Worm (Caenorhabditis elegans) whole organism, L1 larva: ENCODE results near the gene T01C4.8.

Experiments used
- C04F5.9 ChIP-seq: sonication (generic microtip); optimal IDR thresholded peaks from 2 replicates; lab custom pipeline; 2016; ENCODE audit warnings: missing genetic modification characterization, missing compliant biosample characterization
- C16A3.4 ChIP-seq: fragments of 150-350 bp; optimal IDR thresholded peaks from 2 replicates; lab custom pipeline; 2014; ENCODE audit warnings: missing biosample characterization, missing genetic modification characterization
- F16B12.6 ChIP-seq: fragments of 150-350 bp; optimal IDR thresholded peaks from 2 replicates; lab custom pipeline; 2014; ENCODE audit warnings: missing biosample characterization, missing genetic modification characterization
- ceh-63 ChIP-seq: fragments of 200-800 bp; sonication (Bioruptor generic); optimal IDR thresholded peaks from 2 replicates; lab custom pipeline; 2018; ENCODE audit warnings: mild to moderate bottlenecking, missing genetic modification characterization, missing compliant biosample characterization
- ceh-8 ChIP-seq: fragments of 200-800 bp; sonication (Bioruptor generic); optimal IDR thresholded peaks from 2 replicates; lab custom pipeline; 2018; ENCODE audit warnings: mild to moderate bottlenecking, missing genetic modification characterization, moderate library complexity, missing compliant biosample characterization
- ceh-88 ChIP-seq: fragments of 200-800 bp; sonication (Bioruptor generic); IDR thresholded peaks from 2 replicates; pipeline ENCODE4 v1.3.6; 2022; ENCODE audit warnings: missing genetic modification characterization, missing compliant biosample characterization
- ceh-90 ChIP-seq: sonication (generic microtip); optimal IDR thresholded peaks from 2 replicates; lab custom pipeline; 2016; ENCODE audit warnings: missing genetic modification characterization, missing compliant biosample characterization
- ces-1 ChIP-seq: fragments of 150-350 bp; optimal IDR thresholded peaks from 2 replicates; lab custom pipeline; 2014; ENCODE audit warnings: missing biosample characterization, missing genetic modification reagents, missing genetic modification characterization
- dpl-1 ChIP-seq, 3 experiments: fragments of 150-350 bp in 2 of 3; sonication (generic microtip) in 1 of 3; optimal IDR thresholded peaks; 2 replicates each; lab custom pipeline; 2014 to 2017; ENCODE audit warnings: missing biosample characterization in 3 of 3, missing genetic modification characterization in 3 of 3, missing genetic modification reagents in 3 of 3
- dsc-1 ChIP-seq: sonication (generic microtip); optimal IDR thresholded peaks from 2 replicates; lab custom pipeline; 2016; ENCODE audit warnings: mild to moderate bottlenecking, missing genetic modification characterization, missing compliant biosample characterization
- efl-1 ChIP-seq, 4 experiments: fragments of 150-350 bp; optimal IDR thresholded peaks in 3 of 4; peaks in 1 of 4; 1 replicate in 1 of 4; 2 replicates in 3 of 4; lab custom pipeline; 2014; ENCODE audit warnings: missing biosample characterization in 2 of 4, missing genetic modification characterization in 2 of 4, missing genetic modification reagents in 2 of 4
- efl-3 ChIP-seq: fragments of 200-800 bp; sonication (Bioruptor generic); optimal IDR thresholded peaks from 2 replicates; lab custom pipeline; 2018; ENCODE audit warnings: mild to moderate bottlenecking, missing genetic modification characterization, missing compliant biosample characterization
- egl-13 ChIP-seq: sonication (generic microtip); optimal IDR thresholded peaks from 2 replicates; lab custom pipeline; 2016; ENCODE audit warnings: missing genotype, missing genetic modification reagents, missing genetic modification characterization, missing compliant biosample characterization
- elt-2 ChIP-seq: sonication (generic microtip); optimal IDR thresholded peaks from 2 replicates; lab custom pipeline; 2016; ENCODE audit warnings: missing genetic modification characterization, mild to moderate bottlenecking, inconsistent platforms, missing compliant biosample characterization, missing genetic modification reagents
- fos-1 ChIP-seq: fragments of 150-350 bp; optimal IDR thresholded peaks from 2 replicates; lab custom pipeline; 2014; ENCODE audit warnings: missing biosample characterization, missing genetic modification characterization
- hlh-4 ChIP-seq: sonication (generic microtip); optimal IDR thresholded peaks from 2 replicates; lab custom pipeline; 2016; ENCODE audit warnings: mild to moderate bottlenecking, missing genetic modification characterization, missing compliant biosample characterization
- irx-1 ChIP-seq: sonication (generic microtip); optimal IDR thresholded peaks from 2 replicates; lab custom pipeline; 2016; ENCODE audit warnings: missing genetic modification characterization, missing compliant biosample characterization
- isw-1 ChIP-seq: fragments of 200-800 bp; sonication (Bioruptor generic); IDR thresholded peaks from 2 replicates; pipeline ENCODE4 v1.3.6; 2022; ENCODE audit warnings: missing genetic modification characterization, missing compliant biosample characterization
- jun-1 ChIP-seq: fragments of 150-350 bp; optimal IDR thresholded peaks from 2 replicates; lab custom pipeline; 2014; ENCODE audit warnings: missing biosample characterization, missing genetic modification reagents, missing genetic modification characterization
- lin-15B ChIP-seq: fragments of 150-350 bp; sonication (generic microtip); optimal IDR thresholded peaks from 3 replicates; lab custom pipeline; 2014; ENCODE audit warnings: missing biosample characterization, missing genetic modification characterization
- lin-35 ChIP-seq, 2 experiments: fragments of 150-350 bp; optimal IDR thresholded peaks; 2 replicates each; lab custom pipeline; 2014; ENCODE audit warnings: missing biosample characterization in 2 of 2, missing genetic modification characterization in 2 of 2, missing genetic modification reagents in 2 of 2
- lsy-2 ChIP-seq, 2 experiments: fragments of 150-350 bp; optimal IDR thresholded peaks; 2 replicates each; lab custom pipeline; 2014; ENCODE audit warnings: missing biosample characterization in 2 of 2, missing genetic modification characterization in 2 of 2
- mab-9 ChIP-seq: fragments of 200-800 bp; sonication (Bioruptor generic); IDR thresholded peaks from 2 replicates; pipeline ENCODE4 v1.3.6; 2022; ENCODE audit warnings: missing genetic modification reagents, missing genetic modification characterization, missing compliant biosample characterization
- nhr-237 ChIP-seq: fragments of 150-350 bp; optimal IDR thresholded peaks from 2 replicates; lab custom pipeline; 2014; ENCODE audit warnings: missing biosample characterization, missing genetic modification characterization
- nhr-76 ChIP-seq: sonication (generic microtip); optimal IDR thresholded peaks from 2 replicates; lab custom pipeline; 2017; ENCODE audit warnings: missing biosample characterization, missing genetic modification characterization
- nhr-77 ChIP-seq: fragments of 150-350 bp; optimal IDR thresholded peaks from 2 replicates; lab custom pipeline; 2014; ENCODE audit warnings: missing biosample characterization, missing genetic modification characterization
- nhr-85 ChIP-seq: sonication (generic microtip); peaks from one replicate; lab custom pipeline; 2016; ENCODE audit warnings: missing genetic modification characterization, inconsistent platforms, missing compliant biosample characterization
- nhr-90 ChIP-seq: sonication (generic microtip); optimal IDR thresholded peaks from 2 replicates; lab custom pipeline; 2016; ENCODE audit warnings: mild to moderate bottlenecking, missing genetic modification characterization, missing compliant biosample characterization; ENCODE audit not compliant: poor library complexity
- rnt-1 ChIP-seq: sonication (generic microtip); optimal IDR thresholded peaks from 2 replicates; lab custom pipeline; 2016; ENCODE audit warnings: mild to moderate bottlenecking, missing genetic modification characterization, moderate library complexity, missing compliant biosample characterization
- skn-1 ChIP-seq: fragments of 150-350 bp; optimal IDR thresholded peaks from 2 replicates; lab custom pipeline; 2014; ENCODE audit warnings: missing biosample characterization, missing genetic modification characterization
- snpc-4 ChIP-seq: fragments of 150-350 bp; optimal IDR thresholded peaks from 2 replicates; lab custom pipeline; 2014; ENCODE audit warnings: missing biosample characterization, missing genetic modification characterization
- snu-23 ChIP-seq: sonication (generic microtip); optimal IDR thresholded peaks from 2 replicates; lab custom pipeline; 2016; ENCODE audit warnings: missing genetic modification characterization, missing compliant biosample characterization
- sup-37 ChIP-seq: fragments of 200-800 bp; sonication (Bioruptor generic); optimal IDR thresholded peaks from 2 replicates; lab custom pipeline; 2018; ENCODE audit warnings: mild to moderate bottlenecking, missing genetic modification characterization, missing compliant biosample characterization
- tbx-2 ChIP-seq: sonication (generic microtip); optimal IDR thresholded peaks from 2 replicates; lab custom pipeline; 2016; ENCODE audit warnings: missing genetic modification characterization, missing compliant biosample characterization
- vab-15 ChIP-seq: sonication (generic microtip); optimal IDR thresholded peaks from 2 replicates; lab custom pipeline; 2017; ENCODE audit warnings: missing genotype, mild to moderate bottlenecking, missing genetic modification characterization, missing compliant biosample characterization
- zip-4 ChIP-seq: fragments of 200-800 bp; sonication (Bioruptor generic); optimal IDR thresholded peaks from 2 replicates; lab custom pipeline; 2018; ENCODE audit warnings: mild to moderate bottlenecking, missing genetic modification characterization, moderate library complexity, missing compliant biosample characterization
- ztf-4 ChIP-seq: fragments of 150-350 bp; optimal IDR thresholded peaks from 2 replicates; lab custom pipeline; 2014; ENCODE audit warnings: missing biosample characterization, missing genetic modification characterization

The T01C4.8 gene

ce11 chrV:7129460-7129859 is at the start of gene T01C4.8:
T01C4.8 (minus strand) TSS chrV:7129560.
- TF ChIP-seq jun-1 (no peak), efl-1 (optimal IDR thresholded peaks at IDR 0.05; lab: Kevin White, UChicago) (no peak), efl-1 (GFP tag; optimal IDR thresholded peaks at IDR 0.05 in 1 of 2; lab: Kevin White, UChicago) (peak in 1 of 2 experiments; percentile 13)

ce11 chrV:7178843-7179242 is 49.5 kb upstream of the T01C4.8 start, which contains the start of gene cpsf-2:
cpsf-2 (plus strand) TSS chrV:7179172.
- TF ChIP-seq C16A3.4 (tag; lab: Kevin White, UChicago), result no peak
- TF ChIP-seq dpl-1 (GFP tag; optimal IDR thresholded peaks at IDR 0.05; lab: Kevin White, UChicago), result peak in 2 of 3 experiments; percentile 28 to 55
- no peak for TF ChIP-seq snpc-4 (tag; lab: Kevin White, UChicago)
- no peak for TF ChIP-seq dsc-1 (tag; lab: Kevin White, UChicago)
- no peak for TF ChIP-seq rnt-1
- peak; percentile 2 for TF ChIP-seq snu-23 (GFP tag; lab: Kevin White, UChicago)
- no peak for TF ChIP-seq ceh-88 (GFP tag; lab: Robert Waterston, UW)
- TF ChIP-seq fos-1 (tag; lab: Kevin White, UChicago), result no peak
- TF ChIP-seq lsy-2 (tag; optimal IDR thresholded peaks at IDR 0.05; lab: Kevin White, UChicago), result peak; percentile 14 to 63
- TF ChIP-seq isw-1 (GFP tag; lab: Robert Waterston, UW), result no peak
- TF ChIP-seq nhr-85 (tag; lab: Kevin White, UChicago), result no peak
- TF ChIP-seq tbx-2 (tag; lab: Kevin White, UChicago), result peak; percentile 5
- TF ChIP-seq ztf-4, result no peak
- TF ChIP-seq mab-9 (GFP tag; lab: Robert Waterston, UW), result no peak
- TF ChIP-seq F16B12.6 (tag; lab: Kevin White, UChicago), result peak; percentile 80
- TF ChIP-seq skn-1 (tag; lab: Kevin White, UChicago), result no peak
- peak; percentile 32 to 37 for TF ChIP-seq efl-1 (optimal IDR thresholded peaks at IDR 0.05; lab: Kevin White, UChicago)
- peak; percentile 7 to 50 for TF ChIP-seq efl-1 (GFP tag; optimal IDR thresholded peaks at IDR 0.05 in 1 of 2; lab: Kevin White, UChicago)
- TF ChIP-seq lin-35 (GFP tag; optimal IDR thresholded peaks at IDR 0.05; lab: Kevin White, UChicago), result peak in 1 of 2 experiments; percentile 36
- TF ChIP-seq C04F5.9, result no peak
- TF ChIP-seq efl-3 (GFP tag; lab: Kevin White, UChicago), result no peak

ce11 chrV:7175201-7175600 is 45.8 kb upstream of the T01C4.8 start, which contains the start of gene lgc-39:
lgc-39 (plus strand) TSS chrV:7175501.
- TF ChIP-seq ceh-63 (no peak), jun-1 (no peak), zip-4 (GFP tag; lab: Kevin White, UChicago) (no peak), hlh-4 (tag; lab: Kevin White, UChicago) (no peak), nhr-77 (tag; lab: Kevin White, UChicago) (no peak), nhr-76 (tag; lab: Kevin White, UChicago) (no peak), C16A3.4 (tag; lab: Kevin White, UChicago) (no peak), irx-1 (no peak), snpc-4 (tag; lab: Kevin White, UChicago) (no peak)

ce11 chrV:7166709-7167108 is 37.3 kb upstream of the T01C4.8 start, which contains the start of gene ugt-36:
ugt-36 (plus strand) TSS chrV:7167009.
- TF ChIP-seq ceh-8 (GFP tag; lab: Kevin White, UChicago) (no peak), ceh-90 (tag; lab: Kevin White, UChicago) (no peak), sup-37 (GFP tag; lab: Kevin White, UChicago) (no peak), nhr-237 (no peak), elt-2 (no peak), zip-4 (GFP tag; lab: Kevin White, UChicago) (no peak), ztf-4 (no peak), lin-15B (tag; lab: Kevin White, UChicago) (no peak), snpc-4 (tag; lab: Kevin White, UChicago) (no peak), egl-13 (tag; lab: Kevin White, UChicago) (no peak), nhr-90 (tag; lab: Kevin White, UChicago) (no peak), nhr-77 (tag; lab: Kevin White, UChicago) (no peak), ces-1 (GFP tag; lab: Kevin White, UChicago) (no peak), irx-1 (no peak), lsy-2 (tag; optimal IDR thresholded peaks at IDR 0.05; lab: Kevin White, UChicago) (no peak), vab-15 (tag; lab: Kevin White, UChicago) (no peak)
